Fruit fly (Drosophila melanogaster) whole organism, embryonic: ENCODE data around the gene CG6051.

Experiments used
- Awh ChIP-seq: fragments of 200-800 bp; sonication (Bioruptor generic); IDR thresholded peaks from 2 replicates; pipeline ENCODE4, ENCODE4 v1.3.6; 2022; ENCODE audit warnings: missing biosample characterization, missing genetic modification characterization
- Bdp1 ChIP-seq: fragments of 200-800 bp; sonication (Bioruptor generic); optimal IDR thresholded peaks from 3 replicates; lab custom pipeline; 2016; ENCODE audit warnings: missing biosample characterization, missing genetic modification characterization
- BtbVII ChIP-seq: fragments of 200-800 bp; sonication (Bioruptor generic); optimal IDR thresholded peaks from 3 replicates; lab custom pipeline; 2017; ENCODE audit warnings: missing biosample characterization, mild to moderate bottlenecking, missing genetic modification characterization
- CG10565 ChIP-seq: fragments of 200-800 bp; sonication (Bioruptor generic); optimal IDR thresholded peaks from 3 replicates; lab custom pipeline; 2016; ENCODE audit warnings: missing biosample characterization, mild to moderate bottlenecking, missing genetic modification characterization
- CG12104 ChIP-seq: fragments of 200-800 bp; sonication (Bioruptor generic); optimal IDR thresholded peaks from 3 replicates; lab custom pipeline; 2016; ENCODE audit warnings: missing biosample characterization, missing genetic modification characterization
- CG15269 ChIP-seq: fragments of 200-800 bp; sonication (Bioruptor generic); optimal IDR thresholded peaks from 2 replicates; lab custom pipeline; 2018; ENCODE audit warnings: missing biosample characterization, mild to moderate bottlenecking, missing genetic modification characterization, moderate library complexity
- CG15479 ChIP-seq: fragments of 200-800 bp; sonication (Bioruptor generic); optimal IDR thresholded peaks from 3 replicates; lab custom pipeline; 2019; ENCODE audit warnings: missing biosample characterization, mild to moderate bottlenecking, missing genetic modification characterization, moderate library complexity
- CG17385 ChIP-seq: fragments of 200-800 bp; sonication (Bioruptor generic); optimal IDR thresholded peaks from 3 replicates; lab custom pipeline; 2018; ENCODE audit warnings: missing biosample characterization, mild to moderate bottlenecking, missing genetic modification characterization
- CG18011 ChIP-seq: fragments of 200-800 bp; sonication (Bioruptor generic); optimal IDR thresholded peaks from 2 replicates; lab custom pipeline; 2017; ENCODE audit warnings: missing biosample characterization, missing genetic modification characterization, mild to moderate bottlenecking, moderate library complexity, missing genotype
- CG18619 ChIP-seq: fragments of 200-800 bp; sonication (Bioruptor generic); optimal IDR thresholded peaks from 3 replicates; lab custom pipeline; 2017; ENCODE audit warnings: missing biosample characterization, mild to moderate bottlenecking, missing genetic modification characterization
- CG2875 ChIP-seq: fragments of 200-800 bp; sonication (Bioruptor generic); optimal IDR thresholded peaks from 2 replicates; lab custom pipeline; 2017; ENCODE audit warnings: missing biosample characterization, mild to moderate bottlenecking, missing genetic modification characterization, missing genetic modification reagents
- CG30020 ChIP-seq: fragments of 200-800 bp; optimal IDR thresholded peaks from 2 replicates; lab custom pipeline; 2019; ENCODE audit warnings: missing biosample characterization, mild to moderate bottlenecking, missing genetic modification characterization, moderate library complexity
- CG31388 ChIP-seq: fragments of 200-800 bp; sonication (Bioruptor generic); optimal IDR thresholded peaks from 2 replicates; lab custom pipeline; 2016; ENCODE audit warnings: missing biosample characterization, missing genetic modification characterization
- CG32767 ChIP-seq: fragments of 200-800 bp; sonication (Bioruptor generic); IDR thresholded peaks from 2 replicates; pipeline ENCODE4 v1.3.6; 2022; ENCODE audit warnings: missing biosample characterization, missing genetic modification characterization
- CG3726 ChIP-seq: fragments of 200-800 bp; sonication (Bioruptor generic); IDR thresholded peaks from 3 replicates; pipeline ENCODE4, ENCODE4 v1.3.6; 2022; ENCODE audit warnings: missing biosample characterization, missing genetic modification characterization
- CG4424 ChIP-seq: fragments of 200-800 bp; sonication (Bioruptor generic); optimal IDR thresholded peaks from 3 replicates; lab custom pipeline; 2016; ENCODE audit warnings: missing biosample characterization, missing genetic modification characterization
- CG7745 ChIP-seq: fragments of 200-800 bp; sonication (Bioruptor generic); optimal IDR thresholded peaks from 2 replicates; lab custom pipeline; 2018; ENCODE audit warnings: missing biosample characterization, mild to moderate bottlenecking, missing genetic modification characterization, moderate library complexity
- CG8290 ChIP-seq, 3 experiments: fragments of 200-800 bp; sonication (Bioruptor generic); optimal IDR thresholded peaks; 2 replicates each; lab custom pipeline; 2016 to 2019; ENCODE audit warnings: missing biosample characterization in 3 of 3, missing genetic modification characterization in 3 of 3, mild to moderate bottlenecking in 2 of 3, moderate library complexity in 1 of 3
- CG9215 ChIP-seq: fragments of 200-800 bp; sonication (Bioruptor generic); IDR thresholded peaks from 2 replicates; pipeline ENCODE4 v1.3.6; 2022; ENCODE audit warnings: missing biosample characterization, missing genetic modification characterization
- D19A ChIP-seq: fragments of 200-800 bp; optimal IDR thresholded peaks from 3 replicates; lab custom pipeline; 2019; ENCODE audit warnings: missing biosample characterization, mild to moderate bottlenecking, missing genetic modification characterization, moderate library complexity
- Hmr ChIP-seq: fragments of 200-800 bp; sonication (Bioruptor generic); optimal IDR thresholded peaks from 3 replicates; lab custom pipeline; 2017; ENCODE audit warnings: mild to moderate bottlenecking, missing biosample characterization, missing genetic modification reagents, missing genetic modification characterization
- Hmx ChIP-seq: fragments of 200-800 bp; sonication (Bioruptor generic); optimal IDR thresholded peaks from 2 replicates; lab custom pipeline; 2016; ENCODE audit warnings: missing biosample characterization, missing genetic modification characterization
- Max ChIP-seq: fragments of 200-800 bp; sonication (Bioruptor generic); optimal IDR thresholded peaks from 2 replicates; lab custom pipeline; 2016; ENCODE audit warnings: missing biosample characterization, mild to moderate bottlenecking, missing genetic modification characterization
- Nf-YC ChIP-seq: fragments of 200-800 bp; optimal IDR thresholded peaks from 3 replicates; lab custom pipeline; 2019; ENCODE audit warnings: missing biosample characterization, mild to moderate bottlenecking, missing genetic modification characterization, moderate library complexity
- Poxn ChIP-seq: fragments of 200-800 bp; sonication (Bioruptor generic); IDR thresholded peaks from 2 replicates; pipeline ENCODE4 v1.3.6; 2022; ENCODE audit warnings: missing biosample characterization, missing genetic modification characterization
- Six4 ChIP-seq: fragments of 200-800 bp; sonication (Bioruptor generic); optimal IDR thresholded peaks from 2 replicates; lab custom pipeline; 2016; ENCODE audit warnings: missing biosample characterization, missing genetic modification characterization
- Trl ChIP-seq, 3 experiments: fragments of >200 bp in 2 of 3; fragments of 200-800 bp in 1 of 3; sonication (Bioruptor generic) in 1 of 3; optimal IDR thresholded peaks; 2 replicates in 1 of 3; 3 replicates in 2 of 3; lab custom pipeline; 2016 to 2017; ENCODE audit warnings: missing biosample characterization in 1 of 3, missing genetic modification characterization in 1 of 3
- ab ChIP-seq: fragments of 200-800 bp; sonication (Bioruptor generic); optimal IDR thresholded peaks from 2 replicates; lab custom pipeline; 2016; ENCODE audit warnings: missing biosample characterization, missing genetic modification characterization
- bsh ChIP-seq, 2 experiments: fragments of 200-800 bp; sonication (Bioruptor generic); optimal IDR thresholded peaks; 2 replicates each; lab custom pipeline; 2017 to 2018; ENCODE audit warnings: mild to moderate bottlenecking in 2 of 2, missing biosample characterization in 2 of 2, missing genetic modification characterization in 2 of 2, moderate library complexity in 1 of 2
- btn ChIP-seq: fragments of 200-800 bp; sonication (Bioruptor generic); optimal IDR thresholded peaks from 2 replicates; lab custom pipeline; 2016; ENCODE audit warnings: missing biosample characterization, missing genetic modification characterization
- caup ChIP-seq: fragments of 200-800 bp; sonication (Bioruptor generic); optimal IDR thresholded peaks from 3 replicates; lab custom pipeline; 2017; ENCODE audit warnings: missing biosample characterization, mild to moderate bottlenecking, missing genetic modification characterization, moderate library complexity; ENCODE audit not compliant: severe bottlenecking
- cwo ChIP-seq: fragments of 200-800 bp; sonication (Bioruptor generic); optimal IDR thresholded peaks from 3 replicates; lab custom pipeline; 2017; ENCODE audit warnings: missing biosample characterization, missing genetic modification characterization, mild to moderate bottlenecking, moderate library complexity, missing genetic modification reagents
- dimm ChIP-seq: fragments of 200-800 bp; sonication (Bioruptor generic); IDR thresholded peaks from 2 replicates; pipeline ENCODE4 v1.3.6; 2022; ENCODE audit warnings: missing biosample characterization, missing genetic modification characterization
- disco-r ChIP-seq: fragments of 200-800 bp; sonication (Bioruptor generic); optimal IDR thresholded peaks from 2 replicates; lab custom pipeline; 2016; ENCODE audit warnings: missing biosample characterization, missing genetic modification characterization
- dpn ChIP-seq, 2 experiments: fragments of 200-800 bp; sonication (Bioruptor generic); optimal IDR thresholded peaks; 3 replicates each; lab custom pipeline; 2016; ENCODE audit warnings: missing biosample characterization in 2 of 2, missing genetic modification characterization in 2 of 2
- fd102C ChIP-seq: fragments of 200-800 bp; sonication (Bioruptor generic); optimal IDR thresholded peaks from 2 replicates; lab custom pipeline; 2018; ENCODE audit warnings: missing biosample characterization, mild to moderate bottlenecking, missing genetic modification characterization, moderate library complexity
- fd3F ChIP-seq: fragments of 200-800 bp; sonication (Bioruptor generic); optimal IDR thresholded peaks from 2 replicates; lab custom pipeline; 2018; ENCODE audit warnings: missing biosample characterization, mild to moderate bottlenecking, missing genetic modification characterization, moderate library complexity
- gfzf ChIP-seq: fragments of 200-800 bp; sonication (Bioruptor generic); optimal IDR thresholded peaks from 2 replicates; lab custom pipeline; 2016; ENCODE audit warnings: missing biosample characterization, mild to moderate bottlenecking, missing genetic modification characterization, moderate library complexity
- gsb ChIP-seq: fragments of 200-800 bp; sonication (Bioruptor generic); IDR thresholded peaks from 2 replicates; pipeline ENCODE4 v1.3.6; 2022; ENCODE audit warnings: missing biosample characterization, missing genetic modification characterization
- jing ChIP-seq: fragments of 200-800 bp; sonication (Bioruptor generic); optimal IDR thresholded peaks from 2 replicates; lab custom pipeline; 2018; ENCODE audit warnings: missing biosample characterization, mild to moderate bottlenecking, missing genetic modification characterization
- kni ChIP-seq: fragments of 200-800 bp; sonication (Bioruptor generic); optimal IDR thresholded peaks from 3 replicates; lab custom pipeline; 2017; ENCODE audit warnings: mild to moderate bottlenecking, missing biosample characterization, missing genetic modification reagents, missing genetic modification characterization
- p53 ChIP-seq: fragments of 200-800 bp; sonication (Bioruptor generic); optimal IDR thresholded peaks from 2 replicates; lab custom pipeline; 2016; ENCODE audit warnings: missing biosample characterization, missing genetic modification characterization
- peb ChIP-seq: fragments of 200-800 bp; sonication (Bioruptor generic); IDR thresholded peaks from 2 replicates; pipeline ENCODE4 v1.3.6; 2022; ENCODE audit warnings: missing biosample characterization, missing genetic modification characterization
- prd ChIP-seq, 3 experiments: fragments of >200 bp in 2 of 3; fragments of 200-800 bp in 1 of 3; sonication (Bioruptor generic) in 1 of 3; optimal IDR thresholded peaks in 2 of 3; IDR thresholded peaks in 1 of 3; 2 replicates in 2 of 3; 3 replicates in 1 of 3; pipeline versions ENCODE4 v1.3.6 to Lab custom; 2017 to 2022; ENCODE audit warnings: missing biosample characterization in 1 of 3, missing genetic modification characterization in 1 of 3
- row ChIP-seq: fragments of 200-800 bp; sonication (Bioruptor generic); IDR thresholded peaks from 3 replicates; pipeline ENCODE4 v1.3.6; 2022; ENCODE audit warnings: missing biosample characterization, missing genetic modification characterization
- sens-2 ChIP-seq: fragments of 200-800 bp; sonication (Bioruptor generic); IDR thresholded peaks from 2 replicates; pipeline ENCODE4 v1.3.6; 2022; ENCODE audit warnings: missing biosample characterization, missing genetic modification characterization

The CG6051 gene

DNA sequence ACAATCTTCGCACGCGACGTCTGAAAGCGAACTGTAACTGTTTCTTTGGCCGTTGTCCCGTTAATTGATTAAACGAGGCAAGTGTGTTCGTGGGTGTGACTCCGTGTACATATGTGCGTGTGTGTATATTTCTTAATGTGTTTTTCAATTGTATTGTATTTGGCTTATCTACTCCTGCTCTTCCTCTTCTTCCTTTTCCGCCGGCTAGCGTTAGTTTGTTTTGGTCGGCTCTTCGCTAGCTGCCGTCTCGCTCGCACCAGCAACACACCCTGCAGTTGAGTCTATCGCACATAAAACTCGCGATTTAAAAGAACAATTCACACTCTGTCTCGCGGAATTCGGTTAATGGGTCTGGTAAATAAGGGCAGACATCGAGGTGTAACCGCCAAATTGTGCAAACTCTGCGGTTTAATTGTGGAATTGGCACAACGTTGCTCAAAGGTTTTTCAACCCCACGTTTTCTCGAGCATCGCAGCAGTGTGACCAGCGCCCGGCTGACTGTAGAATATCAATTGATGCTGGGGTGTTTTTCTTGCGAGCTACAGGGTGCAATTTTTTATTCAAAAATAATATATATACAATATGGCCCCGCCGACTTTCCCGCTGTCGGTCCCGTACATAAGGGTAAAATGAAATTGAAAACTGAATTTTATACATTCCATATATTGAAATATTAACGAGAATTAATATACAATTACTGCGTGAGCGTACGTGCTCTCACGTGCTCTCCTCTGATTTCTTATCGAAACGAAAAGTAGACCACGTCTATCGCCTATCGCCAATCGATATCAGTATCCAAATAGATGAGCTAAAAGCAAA, 38.9 kb downstream of the CG6051 start, which contains the start of the genes gb and CG5815 (continued):
- TF ChIP-seq dpn (GFP tag; optimal IDR thresholded peaks at IDR 0.05; lab: Kevin White, UChicago): peak; percentile 89 to 92
- peak; percentile 32 for TF ChIP-seq CG10565 (GFP tag; lab: Kevin White, UChicago)
- TF ChIP-seq dimm (GFP tag; lab: Robert Waterston, UW): peak; percentile 56
- peak; percentile 51 for TF ChIP-seq ab
- peak; percentile 95 for TF ChIP-seq Hmr
- no peak for TF ChIP-seq Trl (optimal IDR thresholded peaks at IDR 0.05; lab: Kevin White, UChicago)
- TF ChIP-seq Trl (GFP tag; optimal IDR thresholded peaks at IDR 0.05; lab: Kevin White, UChicago): peak; percentile 53
- no peak for TF ChIP-seq CG7745 (tag; lab: Kevin White, UChicago)
- peak; percentile 38 for TF ChIP-seq disco-r (GFP tag; lab: Kevin White, UChicago)
- 0 out of 2 replicates have a peak, but pooled peaks have one; percentile 63 for TF ChIP-seq Awh
- peak; percentile 76 for TF ChIP-seq Hmx
- peak; percentile 80 for TF ChIP-seq CG18011
- TF ChIP-seq CG4424 (GFP tag; lab: Kevin White, UChicago): peak; percentile 93
- peak; percentile 91 for TF ChIP-seq CG17385
- TF ChIP-seq CG32767 (GFP tag; lab: Robert Waterston, UW): peak; percentile 80; the same call in 1 of the 2 replicates
- no peak for TF ChIP-seq prd (optimal IDR thresholded peaks at IDR 0.05; lab: Kevin White, UChicago)
- TF ChIP-seq prd (GFP tag; IDR thresholded peaks at IDR 0.05; lab: Robert Waterston, UW): peak; percentile 95
- peak; percentile 26 for TF ChIP-seq btn
- peak; percentile 77 for TF ChIP-seq Poxn (GFP tag; lab: Robert Waterston, UW)
- peak; percentile 83; the same call in 2 of the 3 replicates for TF ChIP-seq CG3726 (GFP tag; lab: Robert Waterston, UW)
- peak; percentile 73; the same call in 1 of the 2 replicates for TF ChIP-seq sens-2 (GFP tag; lab: Robert Waterston, UW)
- TF ChIP-seq D19A (tag; lab: Kevin White, UChicago): peak; percentile 79
- peak; percentile 76 for TF ChIP-seq jing (GFP tag; lab: Kevin White, UChicago)
- peak; percentile 96 for TF ChIP-seq Max (GFP tag; lab: Kevin White, UChicago)
- TF ChIP-seq fd3F (GFP tag; lab: Kevin White, UChicago): peak; percentile 87
- TF ChIP-seq CG30020 (tag; lab: Kevin White, UChicago): peak; percentile 71
- TF ChIP-seq CG2875 (GFP tag; lab: Kevin White, UChicago): peak; percentile 81
- TF ChIP-seq CG9215 (GFP tag; lab: Robert Waterston, UW): peak; percentile 89
- TF ChIP-seq CG18619 (GFP tag; lab: Kevin White, UChicago): peak; percentile 93
- TF ChIP-seq CG8290 (GFP tag; optimal IDR thresholded peaks at IDR 0.05; lab: Kevin White, UChicago): peak; percentile 90
- peak in 1 of 2 experiments; percentile 84 for TF ChIP-seq CG8290 (tag; optimal IDR thresholded peaks at IDR 0.05; lab: Kevin White, UChicago)
- TF ChIP-seq gsb (GFP tag; lab: Robert Waterston, UW): peak; percentile 80
- peak; percentile 60 to 90 for TF ChIP-seq bsh (GFP tag; optimal IDR thresholded peaks at IDR 0.05; lab: Kevin White, UChicago)
- peak; percentile 73 for TF ChIP-seq peb (GFP tag; lab: Robert Waterston, UW)
- TF ChIP-seq Six4 (GFP tag; lab: Kevin White, UChicago): peak; percentile 89
- peak; percentile 89 for TF ChIP-seq CG15269 (tag; lab: Kevin White, UChicago)
- peak; percentile 98 for TF ChIP-seq kni (GFP tag; lab: Kevin White, UChicago)
- TF ChIP-seq CG12104 (GFP tag; lab: Kevin White, UChicago): peak; percentile 85
- no peak for TF ChIP-seq p53 (GFP tag; lab: Kevin White, UChicago)
- peak; percentile 78 for TF ChIP-seq CG31388
- TF ChIP-seq CG15479 (GFP tag; lab: Kevin White, UChicago): peak; percentile 88
- TF ChIP-seq row (GFP tag; lab: Robert Waterston, UW): peak; percentile 97
- TF ChIP-seq cwo: peak; percentile 83
- peak; percentile 69 for TF ChIP-seq gfzf
- TF ChIP-seq BtbVII: peak; percentile 83
- TF ChIP-seq Bdp1 (GFP tag; lab: Kevin White, UChicago): peak; percentile 77
- TF ChIP-seq fd102C (GFP tag; lab: Kevin White, UChicago): no peak
- peak; percentile 82 for TF ChIP-seq Nf-YC (tag; lab: Kevin White, UChicago)
- peak; percentile 93 for TF ChIP-seq caup
